Fruit fly (Drosophila melanogaster) whole organism, embryonic: Measurements from ENCODE around the gene nuf.

Source experiments
- B-H2 ChIP-seq: fragments of 200-800 bp; sonication (Bioruptor generic); optimal IDR thresholded peaks from 2 replicates; lab custom pipeline; 2018; ENCODE audit warnings: missing biosample characterization, mild to moderate bottlenecking, missing genetic modification characterization
- CG10366 ChIP-seq: fragments of 200-800 bp; sonication (Bioruptor generic); IDR thresholded peaks from 2 replicates; pipeline ENCODE4 v1.3.6; 2022; ENCODE audit warnings: missing biosample characterization, missing genetic modification characterization
- CG11247 ChIP-seq: fragments of 200-800 bp; sonication (Bioruptor generic); IDR thresholded peaks from 2 replicates; pipeline ENCODE4 v1.3.6; 2022; ENCODE audit warnings: missing biosample characterization, missing genetic modification characterization
- CG12391 ChIP-seq: fragments of 200-800 bp; sonication (Bioruptor generic); optimal IDR thresholded peaks from 3 replicates; lab custom pipeline; 2018; ENCODE audit warnings: missing biosample characterization, mild to moderate bottlenecking, missing genetic modification characterization, moderate library complexity
- CG12744 ChIP-seq: fragments of 200-800 bp; sonication (Bioruptor generic); optimal IDR thresholded peaks from 2 replicates; lab custom pipeline; 2016; ENCODE audit warnings: missing biosample characterization, missing genetic modification characterization
- CG12942 ChIP-seq: fragments of 200-800 bp; sonication (Bioruptor generic); optimal IDR thresholded peaks from 3 replicates; lab custom pipeline; 2016; ENCODE audit warnings: missing biosample characterization, missing genetic modification characterization
- CG14014 ChIP-seq: fragments of 200-800 bp; sonication (Bioruptor generic); IDR thresholded peaks from 2 replicates; pipeline ENCODE4 v1.3.6; 2022; ENCODE audit warnings: missing biosample characterization, missing genetic modification characterization
- CG1603 ChIP-seq: fragments of 200-800 bp; sonication (Bioruptor generic); optimal IDR thresholded peaks from 2 replicates; lab custom pipeline; 2019; ENCODE audit warnings: missing biosample characterization, mild to moderate bottlenecking, missing genetic modification characterization, moderate library complexity
- CG16813 ChIP-seq: fragments of 200-800 bp; sonication (Bioruptor generic); IDR thresholded peaks from 3 replicates; pipeline ENCODE4 v1.3.6; 2022; ENCODE audit warnings: missing biosample characterization, missing genetic modification characterization; ENCODE audit not compliant: partially characterized antibody
- CG17802 ChIP-seq: fragments of 200-800 bp; sonication (Bioruptor generic); optimal IDR thresholded peaks from 2 replicates; lab custom pipeline; 2018; ENCODE audit warnings: missing biosample characterization, mild to moderate bottlenecking, missing genetic modification characterization, moderate library complexity
- CG18011 ChIP-seq: fragments of 200-800 bp; sonication (Bioruptor generic); optimal IDR thresholded peaks from 2 replicates; lab custom pipeline; 2017; ENCODE audit warnings: missing biosample characterization, missing genetic modification characterization, mild to moderate bottlenecking, moderate library complexity, missing genotype
- CG2202 ChIP-seq: fragments of 200-800 bp; sonication (Bioruptor generic); optimal IDR thresholded peaks from 2 replicates; lab custom pipeline; 2018; ENCODE audit warnings: missing biosample characterization, mild to moderate bottlenecking, missing genetic modification characterization
- CG2875 ChIP-seq: fragments of 200-800 bp; sonication (Bioruptor generic); optimal IDR thresholded peaks from 2 replicates; lab custom pipeline; 2017; ENCODE audit warnings: missing biosample characterization, mild to moderate bottlenecking, missing genetic modification characterization, missing genetic modification reagents
- CG31441 ChIP-seq: fragments of 200-800 bp; sonication (Bioruptor generic); IDR thresholded peaks from 2 replicates; pipeline ENCODE4 v1.3.6; 2022; ENCODE audit warnings: missing biosample characterization, missing genetic modification characterization
- CG3163 ChIP-seq: fragments of 200-800 bp; sonication (Bioruptor generic); optimal IDR thresholded peaks from 3 replicates; lab custom pipeline; 2016; ENCODE audit warnings: missing biosample characterization, missing genetic modification characterization
- CG34224 ChIP-seq: fragments of 200-800 bp; sonication (Bioruptor generic); IDR thresholded peaks from 3 replicates; pipeline ENCODE4 v1.3.6; 2022; ENCODE audit warnings: missing biosample characterization, missing genetic modification characterization; ENCODE audit not compliant: partially characterized antibody
- CG4282 ChIP-seq: fragments of 200-800 bp; sonication (Bioruptor generic); optimal IDR thresholded peaks from 2 replicates; lab custom pipeline; 2016; ENCODE audit warnings: missing biosample characterization, missing genetic modification characterization
- CG5245 ChIP-seq: fragments of 200-800 bp; sonication (Bioruptor generic); optimal IDR thresholded peaks from 3 replicates; lab custom pipeline; 2016; ENCODE audit warnings: missing biosample characterization, missing genetic modification characterization
- CG6272 ChIP-seq: fragments of 200-800 bp; sonication (Bioruptor generic); IDR thresholded peaks from 2 replicates; pipeline ENCODE4 v1.3.6; 2022; ENCODE audit warnings: missing biosample characterization, missing genetic modification characterization
- CG9817 ChIP-seq: fragments of 200-800 bp; sonication (Bioruptor generic); optimal IDR thresholded peaks from 2 replicates; lab custom pipeline; 2018; ENCODE audit warnings: missing biosample characterization, mild to moderate bottlenecking, missing genetic modification characterization, moderate library complexity
- CG9876 ChIP-seq: fragments of 200-800 bp; sonication (Bioruptor generic); optimal IDR thresholded peaks from 2 replicates; lab custom pipeline; 2016; ENCODE audit warnings: missing biosample characterization, missing genetic modification characterization
- CTCF ChIP-seq: fragments of 200-800 bp; sonication (Bioruptor generic); optimal IDR thresholded peaks from 2 replicates; lab custom pipeline; 2017; ENCODE audit warnings: missing biosample characterization, mild to moderate bottlenecking, missing genetic modification characterization, moderate library complexity
- Dad ChIP-seq: fragments of 200-800 bp; sonication (Bioruptor generic); optimal IDR thresholded peaks from 3 replicates; lab custom pipeline; 2016; ENCODE audit warnings: missing biosample characterization, missing genetic modification characterization
- Dref ChIP-seq: fragments of 200-800 bp; sonication (Bioruptor generic); IDR thresholded peaks from 2 replicates; pipeline ENCODE4 v1.3.6; 2022; ENCODE audit warnings: missing biosample characterization, missing genetic modification characterization
- Gug ChIP-seq: fragments of 200-800 bp; sonication (Bioruptor generic); IDR thresholded peaks from 4 replicates; pipeline ENCODE4 v1.3.6; 2022; ENCODE audit warnings: missing biosample characterization, missing genetic modification characterization
- HLH3B ChIP-seq: fragments of 200-800 bp; sonication (Bioruptor generic); IDR thresholded peaks from 2 replicates; pipeline ENCODE4 v1.3.6; 2022; ENCODE audit warnings: missing biosample characterization, missing genetic modification characterization
- HLHmδ ChIP-seq: fragments of 200-800 bp; sonication (Bioruptor generic); optimal IDR thresholded peaks from 2 replicates; lab custom pipeline; 2018; ENCODE audit warnings: missing biosample characterization, mild to moderate bottlenecking, missing genetic modification characterization, moderate library complexity
- HmgD ChIP-seq: fragments of 200-800 bp; sonication (Bioruptor generic); optimal IDR thresholded peaks from 3 replicates; lab custom pipeline; 2016; ENCODE audit warnings: missing biosample characterization, missing genetic modification characterization
- Lhr ChIP-seq: fragments of 200-800 bp; sonication (Bioruptor generic); optimal IDR thresholded peaks from 3 replicates; lab custom pipeline; 2017; ENCODE audit warnings: mild to moderate bottlenecking, missing biosample characterization, missing genetic modification reagents, missing genetic modification characterization
- Mes4 ChIP-seq: fragments of 200-800 bp; sonication (Bioruptor generic); optimal IDR thresholded peaks from 2 replicates; lab custom pipeline; 2016; ENCODE audit warnings: missing biosample characterization, missing genetic modification characterization
- Ravus ChIP-seq: fragments of 200-800 bp; sonication (Bioruptor generic); IDR thresholded peaks from 2 replicates; pipeline ENCODE4 v1.3.6; 2022; ENCODE audit warnings: missing biosample characterization, missing genetic modification characterization
- Sry-β ChIP-seq: fragments of 200-800 bp; sonication (Bioruptor generic); optimal IDR thresholded peaks from 2 replicates; lab custom pipeline; 2018; ENCODE audit warnings: missing biosample characterization, mild to moderate bottlenecking, missing genetic modification characterization, moderate library complexity
- Ssrp ChIP-seq: fragments of 200-800 bp; sonication (Bioruptor generic); optimal IDR thresholded peaks from 2 replicates; lab custom pipeline; 2018; ENCODE audit warnings: missing biosample characterization, mild to moderate bottlenecking, missing genetic modification characterization, moderate library complexity
- abd-A ChIP-seq: fragments of 200-800 bp; sonication (Bioruptor generic); optimal IDR thresholded peaks from 3 replicates; lab custom pipeline; 2019; ENCODE audit warnings: missing biosample characterization, mild to moderate bottlenecking, missing genetic modification characterization, moderate library complexity
- ac ChIP-seq: fragments of 200-800 bp; sonication (Bioruptor generic); optimal IDR thresholded peaks from 3 replicates; lab custom pipeline; 2017; ENCODE audit warnings: missing biosample characterization, mild to moderate bottlenecking, missing genetic modification characterization
- cad ChIP-seq: fragments of >200 bp; optimal IDR thresholded peaks from 2 replicates; lab custom pipeline; 2017; ENCODE audit warnings: missing biosample characterization, missing genetic modification characterization
- danr ChIP-seq: fragments of 200-800 bp; sonication (Bioruptor generic); IDR thresholded peaks from 2 replicates; pipeline ENCODE4 v1.3.6; 2022; ENCODE audit warnings: missing biosample characterization, missing genetic modification characterization
- exex ChIP-seq: fragments of 200-800 bp; sonication (Bioruptor generic); optimal IDR thresholded peaks from 4 replicates; lab custom pipeline; 2018; ENCODE audit warnings: missing biosample characterization, mild to moderate bottlenecking, missing genetic modification characterization, moderate library complexity
- grn ChIP-seq: fragments of 200-800 bp; sonication (Bioruptor generic); optimal IDR thresholded peaks from 3 replicates; lab custom pipeline; 2017; ENCODE audit warnings: missing biosample characterization, missing genetic modification characterization
- gsb ChIP-seq: fragments of 200-800 bp; sonication (Bioruptor generic); IDR thresholded peaks from 2 replicates; pipeline ENCODE4 v1.3.6; 2022; ENCODE audit warnings: missing biosample characterization, missing genetic modification characterization
- kah ChIP-seq: fragments of 200-800 bp; sonication (Bioruptor generic); optimal IDR thresholded peaks from 2 replicates; lab custom pipeline; 2018; ENCODE audit warnings: missing biosample characterization, mild to moderate bottlenecking, missing genetic modification characterization
- kay ChIP-seq: fragments of 200-800 bp; sonication (Bioruptor generic); optimal IDR thresholded peaks from 2 replicates; lab custom pipeline; 2016; ENCODE audit warnings: missing biosample characterization, missing genetic modification characterization
- kni ChIP-seq: fragments of 200-800 bp; sonication (Bioruptor generic); optimal IDR thresholded peaks from 3 replicates; lab custom pipeline; 2017; ENCODE audit warnings: mild to moderate bottlenecking, missing biosample characterization, missing genetic modification reagents, missing genetic modification characterization
- mam ChIP-seq: fragments of 200-800 bp; sonication (Bioruptor generic); optimal IDR thresholded peaks from 3 replicates; lab custom pipeline; 2016; ENCODE audit warnings: missing biosample characterization, missing genetic modification characterization
- nerfin-2 ChIP-seq: fragments of 200-800 bp; sonication (Bioruptor generic); IDR thresholded peaks from 2 replicates; pipeline ENCODE4 v1.3.6; 2022; ENCODE audit warnings: missing biosample characterization, missing genetic modification characterization; ENCODE audit not compliant: partially characterized antibody
- nmo ChIP-seq: fragments of 200-800 bp; sonication (Bioruptor generic); optimal IDR thresholded peaks from 2 replicates; lab custom pipeline; 2018; ENCODE audit warnings: missing biosample characterization, mild to moderate bottlenecking, missing genetic modification characterization, moderate library complexity
- pan ChIP-seq, 4 experiments: fragments of >200 bp in 3 of 4; fragments of 200-800 bp in 1 of 4; sonication (Bioruptor generic) in 1 of 4; optimal IDR thresholded peaks in 3 of 4; IDR thresholded peaks in 1 of 4; 2 replicates each; pipeline versions ENCODE4 v1.3.6 to Lab custom; 2017 to 2022; ENCODE audit warnings: missing biosample characterization in 2 of 4, missing genetic modification characterization in 2 of 4, mixed read lengths in 1 of 4
- peb ChIP-seq: fragments of 200-800 bp; sonication (Bioruptor generic); IDR thresholded peaks from 2 replicates; pipeline ENCODE4 v1.3.6; 2022; ENCODE audit warnings: missing biosample characterization, missing genetic modification characterization
- row ChIP-seq: fragments of 200-800 bp; sonication (Bioruptor generic); IDR thresholded peaks from 3 replicates; pipeline ENCODE4 v1.3.6; 2022; ENCODE audit warnings: missing biosample characterization, missing genetic modification characterization
- slbo ChIP-seq: fragments of 200-800 bp; sonication (Bioruptor generic); IDR thresholded peaks from 2 replicates; pipeline ENCODE4 v1.3.6; 2022; ENCODE audit warnings: missing biosample characterization, missing genetic modification characterization
- sqz ChIP-seq: fragments of 200-800 bp; sonication (Bioruptor generic); optimal IDR thresholded peaks from 3 replicates; lab custom pipeline; 2018; ENCODE audit warnings: missing biosample characterization, mild to moderate bottlenecking, missing genetic modification characterization

Gene nuf

dm6 chr3L:14166271-14166670 lies 24.4 kb upstream of the nuf start (continued):
- no peak for TF ChIP-seq HmgD
- no peak for TF ChIP-seq sqz (GFP tag; lab: Kevin White, UChicago)
- TF ChIP-seq CG4282 (GFP tag; lab: Kevin White, UChicago): no peak
- no peak for TF ChIP-seq ac
- TF ChIP-seq nmo (GFP tag; lab: Kevin White, UChicago): peak; percentile 50
- no peak for TF ChIP-seq CG9817 (tag; lab: Kevin White, UChicago)
- TF ChIP-seq Ravus: no peak
- no peak for TF ChIP-seq CG34224 (GFP tag; lab: Robert Waterston, UW)
- TF ChIP-seq CG2875 (GFP tag; lab: Kevin White, UChicago): peak; percentile 42
- no peak for TF ChIP-seq HLHmδ (GFP tag; lab: Kevin White, UChicago)
- TF ChIP-seq CG16813 (GFP tag; lab: Robert Waterston, UW): 0 out of 3 replicates have a peak, but pooled peaks have one; percentile 21
- no peak for TF ChIP-seq CG5245
- no peak for TF ChIP-seq kah (GFP tag; lab: Kevin White, UChicago)
- no peak for TF ChIP-seq CG11247 (GFP tag; lab: Robert Waterston, UW)
- no peak for TF ChIP-seq Mes4 (GFP tag; lab: Kevin White, UChicago)
- TF ChIP-seq CG6272: no peak
- no peak for TF ChIP-seq CTCF
- TF ChIP-seq CG1603 (tag; lab: Kevin White, UChicago): peak; percentile 35
- no peak for TF ChIP-seq Dad (GFP tag; lab: Kevin White, UChicago)
- no peak for TF ChIP-seq Gug (GFP tag; lab: Robert Waterston, UW)
- no peak for TF ChIP-seq CG12744
- peak; percentile 12 for TF ChIP-seq CG2202 (tag; lab: Kevin White, UChicago)
- no peak for TF ChIP-seq Sry-β (GFP tag; lab: Kevin White, UChicago)
- no peak for TF ChIP-seq Dref (GFP tag; lab: Robert Waterston, UW)
- peak; percentile 22; the same call in 1 of the 2 replicates for TF ChIP-seq nerfin-2 (GFP tag; lab: Robert Waterston, UW)
- peak in 1 of 2 experiments; percentile 26 for TF ChIP-seq pan (optimal IDR thresholded peaks at IDR 0.05; lab: Kevin White, UChicago)
- peak in 1 of 2 experiments; percentile 34 for TF ChIP-seq pan (GFP tag; optimal IDR thresholded peaks at IDR 0.05 in 1 of 2, IDR thresholded peaks at IDR 0.05 in 1 of 2)
- no peak for TF ChIP-seq kay (GFP tag; lab: Kevin White, UChicago)
- 0 out of 2 replicates have a peak, but pooled peaks have one; percentile 28 for TF ChIP-seq CG10366 (GFP tag; lab: Robert Waterston, UW)
- TF ChIP-seq row (GFP tag; lab: Robert Waterston, UW): peak; percentile 55; the same call in 2 of the 3 replicates
- TF ChIP-seq HLH3B (GFP tag; lab: Robert Waterston, UW): peak; percentile 39; the same call in 1 of the 2 replicates
- TF ChIP-seq danr: no peak
- peak; percentile 45 for TF ChIP-seq Ssrp
- no peak for TF ChIP-seq B-H2 (GFP tag; lab: Kevin White, UChicago)
- TF ChIP-seq slbo: no peak
- no peak for TF ChIP-seq CG14014
- no peak for TF ChIP-seq CG9876 (GFP tag; lab: Kevin White, UChicago)
- TF ChIP-seq kni (GFP tag; lab: Kevin White, UChicago): no peak
- TF ChIP-seq abd-A: no peak
- TF ChIP-seq cad (GFP tag; lab: Kevin White, UChicago): no peak
- TF ChIP-seq Lhr: no peak
- TF ChIP-seq peb: no peak
- TF ChIP-seq CG31441 (GFP tag; lab: Robert Waterston, UW): peak; percentile 29; the same call in 1 of the 2 replicates
- TF ChIP-seq mam (GFP tag; lab: Kevin White, UChicago): no peak
- no peak for TF ChIP-seq CG17802 (tag; lab: Kevin White, UChicago)
- no peak for TF ChIP-seq CG3163
- no peak for TF ChIP-seq grn
- TF ChIP-seq gsb (GFP tag; lab: Robert Waterston, UW): no peak
- no peak for TF ChIP-seq CG12942 (GFP tag; lab: Kevin White, UChicago)
- TF ChIP-seq CG18011: no peak
- TF ChIP-seq CG12391 (tag; lab: Kevin White, UChicago): peak; percentile 42
- TF ChIP-seq exex (tag; lab: Kevin White, UChicago): no peak
